Worm (Caenorhabditis elegans) whole organism, L4/young adult: ENCODE data around the gene gsp-1.

Experiments
- W03F9.2 ChIP-seq: fragments of 150-350 bp; optimal IDR thresholded peaks from 2 replicates; lab custom pipeline; 2014; ENCODE audit warnings: missing biosample characterization, missing genetic modification characterization
- dao-5 ChIP-seq: sonication (generic microtip); optimal IDR thresholded peaks from 2 replicates; lab custom pipeline; 2016; ENCODE audit warnings: missing genotype, missing genetic modification characterization, moderate library complexity, missing compliant biosample characterization
- him-1 ChIP-seq: sonication (generic microtip); optimal IDR thresholded peaks from 2 replicates; lab custom pipeline; 2016; ENCODE audit warnings: missing genotype, missing genetic modification reagents, missing genetic modification characterization, missing compliant biosample characterization

ce11 chrV:10683458-10683857 lies 1.2 kb downstream of the gsp-1 start:
- no peak for TF ChIP-seq him-1 (tag; lab: Kevin White, UChicago)
- no peak for TF ChIP-seq W03F9.2 (tag; lab: Kevin White, UChicago)
- TF ChIP-seq dao-5 = no peak
